Worm (Caenorhabditis elegans) whole organism, midembryonic: Measurements from ENCODE around the gene snb-7.

Experiments used
- T22C8.4 ChIP-seq: fragments of 200-800 bp; sonication (Bioruptor generic); IDR thresholded peaks from 2 replicates; pipeline ENCODE4 v1.3.6; 2022; ENCODE audit warnings: missing genetic modification characterization, missing compliant biosample characterization
- cog-1 ChIP-seq: sonication (generic microtip); optimal IDR thresholded peaks from 2 replicates; lab custom pipeline; 2016; ENCODE audit warnings: missing genetic modification characterization, missing compliant biosample characterization
- klf-2 ChIP-seq: fragments of 200-800 bp; sonication (Bioruptor generic); conservative IDR thresholded peaks from 2 replicates; pipeline ENCODE4 v1.3.6; 2022; ENCODE audit warnings: missing genetic modification reagents, missing genetic modification characterization, missing compliant biosample characterization
- med-1 ChIP-seq: sonication (generic microtip); optimal IDR thresholded peaks from 2 replicates; lab custom pipeline; 2017; ENCODE audit warnings: missing genetic modification characterization, mild to moderate bottlenecking, missing compliant biosample characterization, antibody characterized with exemption, missing genetic modification reagents; ENCODE audit not compliant: insufficient read depth
- ref-1 ChIP-seq: fragments of 200-800 bp; sonication (Bioruptor generic); conservative IDR thresholded peaks from 2 replicates; pipeline ENCODE4 v1.3.6; 2022; ENCODE audit warnings: missing genetic modification reagents, missing genetic modification characterization, missing compliant biosample characterization
- tab-1 ChIP-seq: fragments of 200-800 bp; sonication (Bioruptor generic); IDR thresholded peaks from 2 replicates; pipeline ENCODE4 v1.3.6; 2022; ENCODE audit warnings: missing genetic modification characterization, missing compliant biosample characterization
- ztf-29 ChIP-seq: fragments of 200-800 bp; sonication (Bioruptor generic); IDR thresholded peaks from 2 replicates; pipeline ENCODE4 v1.3.6; 2022; ENCODE audit warnings: missing genetic modification reagents, missing genetic modification characterization, missing compliant biosample characterization

- no peak for TF ChIP-seq klf-2 (GFP tag; lab: Robert Waterston, UW)
- TF ChIP-seq med-1 (GFP tag; lab: Kevin White, UChicago): no peak
- no peak for TF ChIP-seq ref-1 (GFP tag; lab: Robert Waterston, UW)
- no peak for TF ChIP-seq ztf-29 (GFP tag; lab: Robert Waterston, UW)
- TF ChIP-seq cog-1 (tag; lab: Kevin White, UChicago): no peak
- no peak for TF ChIP-seq T22C8.4 (GFP tag; lab: Robert Waterston, UW)
- no peak for TF ChIP-seq tab-1 (GFP tag; lab: Robert Waterston, UW)
Measured at ce11 chrIV:12540242-12540641, 20.4 kb upstream of the snb-7 start.
